Fruit fly (Drosophila melanogaster) whole organism, prepupa: Measurements from ENCODE around the gene CG14624.

Source experiments
- Blimp-1 ChIP-seq: fragments of 200-800 bp; sonication (Bioruptor generic); optimal IDR thresholded peaks from 3 replicates; lab custom pipeline; 2017; ENCODE audit warnings: missing biosample characterization, missing genetic modification characterization, mild to moderate bottlenecking, moderate library complexity, missing genetic modification reagents
- CG10669 ChIP-seq: fragments of 200-800 bp; sonication (Bioruptor generic); optimal IDR thresholded peaks from 3 replicates; lab custom pipeline; 2018; ENCODE audit warnings: missing biosample characterization, mild to moderate bottlenecking, missing genetic modification characterization, moderate library complexity
- CG11294 ChIP-seq: fragments of 200-800 bp; sonication (Bioruptor generic); IDR thresholded peaks from 2 replicates; pipeline ENCODE4 v1.3.6; 2022; ENCODE audit warnings: missing biosample characterization, missing genetic modification characterization
- CG11762 ChIP-seq: fragments of 200-800 bp; sonication (Bioruptor generic); optimal IDR thresholded peaks from 3 replicates; lab custom pipeline; 2016; ENCODE audit warnings: missing biosample characterization, missing genetic modification characterization; ENCODE audit not compliant: insufficient read depth
- CG15336 ChIP-seq: fragments of 200-800 bp; sonication (Bioruptor generic); IDR thresholded peaks from 2 replicates; pipeline ENCODE4 v1.3.6; 2022; ENCODE audit warnings: missing biosample characterization, missing genetic modification characterization
- CG1621 ChIP-seq: fragments of 200-800 bp; sonication (Bioruptor generic); optimal IDR thresholded peaks from 3 replicates; lab custom pipeline; 2018; ENCODE audit warnings: missing biosample characterization, mild to moderate bottlenecking, missing genetic modification characterization
- CG3032 ChIP-seq: fragments of 200-800 bp; optimal IDR thresholded peaks from 2 replicates; lab custom pipeline; 2019; ENCODE audit warnings: missing biosample characterization, mild to moderate bottlenecking, missing genetic modification characterization, moderate library complexity
- CG31627 ChIP-seq: fragments of 200-800 bp; sonication (Bioruptor generic); optimal IDR thresholded peaks from 3 replicates; lab custom pipeline; 2016; ENCODE audit warnings: missing biosample characterization, missing genetic modification characterization
- CG32006 ChIP-seq: fragments of 200-800 bp; sonication (Bioruptor generic); optimal IDR thresholded peaks from 3 replicates; lab custom pipeline; 2017; ENCODE audit warnings: missing biosample characterization, mild to moderate bottlenecking, missing genetic modification characterization
- CG4318 ChIP-seq: fragments of 200-800 bp; sonication (Bioruptor generic); optimal IDR thresholded peaks from 3 replicates; lab custom pipeline; 2017; ENCODE audit warnings: missing biosample characterization, mild to moderate bottlenecking, missing genetic modification characterization
- CG6163 ChIP-seq: fragments of 200-800 bp; sonication (Bioruptor generic); IDR thresholded peaks from 3 replicates; pipeline ENCODE4 v1.3.6; 2022; ENCODE audit warnings: missing biosample characterization, missing genetic modification characterization
- CG6808 ChIP-seq: fragments of 200-800 bp; sonication (Bioruptor generic); optimal IDR thresholded peaks from 3 replicates; lab custom pipeline; 2017; ENCODE audit warnings: missing biosample characterization, missing genetic modification characterization, mild to moderate bottlenecking, moderate library complexity, missing genetic modification reagents
- CG6854 ChIP-seq: fragments of 200-800 bp; sonication (Bioruptor generic); optimal IDR thresholded peaks from 2 replicates; lab custom pipeline; 2017; ENCODE audit warnings: missing biosample characterization, mild to moderate bottlenecking, missing genetic modification characterization
- CG8119 ChIP-seq: fragments of 200-800 bp; sonication (Bioruptor generic); IDR thresholded peaks from 3 replicates; pipeline ENCODE4 v1.3.6; 2022; ENCODE audit warnings: missing biosample characterization, missing genetic modification characterization
- CG8319 ChIP-seq: fragments of 200-800 bp; sonication (Bioruptor generic); optimal IDR thresholded peaks from 3 replicates; lab custom pipeline; 2016; ENCODE audit warnings: missing biosample characterization, missing genetic modification characterization
- CG8632 ChIP-seq: fragments of 200-800 bp; sonication (Bioruptor generic); optimal IDR thresholded peaks from 3 replicates; lab custom pipeline; 2016; ENCODE audit warnings: missing biosample characterization, missing genetic modification characterization
- CG9139 ChIP-seq: fragments of 200-800 bp; sonication (Bioruptor generic); optimal IDR thresholded peaks from 3 replicates; lab custom pipeline; 2017; ENCODE audit warnings: missing biosample characterization, mild to moderate bottlenecking, missing genetic modification characterization
- Eip75B ChIP-seq: fragments of 200-800 bp; sonication (Bioruptor generic); optimal IDR thresholded peaks from 3 replicates; lab custom pipeline; 2016; ENCODE audit warnings: missing biosample characterization, missing genetic modification characterization
- Eip78C ChIP-seq: fragments of 200-800 bp; sonication (Bioruptor generic); peaks from one replicate; lab custom pipeline; 2016; ENCODE audit warnings: missing biosample characterization, missing genetic modification characterization
- Ets21C ChIP-seq: fragments of 200-800 bp; sonication (Bioruptor generic); optimal IDR thresholded peaks from 3 replicates; lab custom pipeline; 2016; ENCODE audit warnings: missing biosample characterization, missing genetic modification characterization
- Ets96B ChIP-seq: fragments of 200-800 bp; optimal IDR thresholded peaks from 2 replicates; lab custom pipeline; 2019; ENCODE audit warnings: missing biosample characterization, mild to moderate bottlenecking, missing genetic modification characterization, moderate library complexity
- Gug ChIP-seq: fragments of 200-800 bp; sonication (Bioruptor generic); IDR thresholded peaks from 2 replicates; pipeline ENCODE4 v1.3.6; 2022; ENCODE audit warnings: missing biosample characterization, missing genetic modification characterization
- Hr4 ChIP-seq: fragments of 200-800 bp; sonication (Bioruptor generic); optimal IDR thresholded peaks from 3 replicates; lab custom pipeline; 2016; ENCODE audit warnings: missing biosample characterization, missing genetic modification characterization
- Lpt ChIP-seq: fragments of 200-800 bp; sonication (Bioruptor generic); optimal IDR thresholded peaks from 3 replicates; lab custom pipeline; 2016; ENCODE audit warnings: missing biosample characterization, missing genetic modification characterization
- OdsH ChIP-seq: fragments of 200-800 bp; sonication (Bioruptor generic); optimal IDR thresholded peaks from 3 replicates; lab custom pipeline; 2016; ENCODE audit warnings: missing biosample characterization, missing genetic modification characterization
- Sox102F ChIP-seq: fragments of 200-800 bp; sonication (Bioruptor generic); optimal IDR thresholded peaks from 2 replicates; lab custom pipeline; 2016; ENCODE audit warnings: missing biosample characterization, mild to moderate bottlenecking, missing genetic modification characterization
- Sox14 ChIP-seq: fragments of 200-800 bp; sonication (Bioruptor generic); optimal IDR thresholded peaks from 3 replicates; lab custom pipeline; 2016; ENCODE audit warnings: missing biosample characterization, missing genetic modification characterization
- acj6 ChIP-seq: fragments of 200-800 bp; sonication (Bioruptor generic); optimal IDR thresholded peaks from 3 replicates; lab custom pipeline; 2016; ENCODE audit warnings: missing biosample characterization, missing genetic modification characterization
- dac ChIP-seq: fragments of 200-800 bp; sonication (Bioruptor generic); optimal IDR thresholded peaks from 2 replicates; lab custom pipeline; 2017; ENCODE audit warnings: missing biosample characterization, mild to moderate bottlenecking, missing genetic modification characterization
- eg ChIP-seq: fragments of 200-800 bp; sonication (Bioruptor generic); IDR thresholded peaks from 3 replicates; pipeline ENCODE4 v1.3.6; 2022; ENCODE audit warnings: missing biosample characterization, missing genetic modification characterization
- fd59A ChIP-seq: fragments of 200-800 bp; sonication (Bioruptor generic); optimal IDR thresholded peaks from 2 replicates; lab custom pipeline; 2017; ENCODE audit warnings: missing biosample characterization, mild to moderate bottlenecking, missing genetic modification characterization, missing genetic modification reagents
- lz ChIP-seq: fragments of 200-800 bp; sonication (Bioruptor generic); optimal IDR thresholded peaks from 3 replicates; lab custom pipeline; 2016; ENCODE audit warnings: missing biosample characterization, missing genetic modification characterization
- pdm3 ChIP-seq: fragments of 200-800 bp; sonication (Bioruptor generic); optimal IDR thresholded peaks from 3 replicates; lab custom pipeline; 2016; ENCODE audit warnings: missing biosample characterization, missing genetic modification characterization
- svp ChIP-seq: fragments of 200-800 bp; sonication (Bioruptor generic); peaks from one replicate; lab custom pipeline; 2016; ENCODE audit warnings: missing biosample characterization, missing genetic modification characterization

The CG14624 gene

dm6 chrX:1180865-1181264 lies 25.7 kb upstream of the CG14624 start (continued):
- no peak for TF ChIP-seq CG11762 (GFP tag; lab: Kevin White, UChicago)
- no peak for TF ChIP-seq CG31627
- no peak for TF ChIP-seq CG8632 (GFP tag; lab: Kevin White, UChicago)
- peak; percentile 22 for TF ChIP-seq CG4318 (GFP tag; lab: Kevin White, UChicago)
- no peak for TF ChIP-seq CG6854 (GFP tag; lab: Kevin White, UChicago)
- TF ChIP-seq Gug (GFP tag; lab: Robert Waterston, UW): no peak
- TF ChIP-seq CG6808: no peak
- no peak for TF ChIP-seq Blimp-1 (GFP tag; lab: Kevin White, UChicago)
- no peak for TF ChIP-seq Ets96B (tag; lab: Kevin White, UChicago)
- no peak for TF ChIP-seq dac
- no peak for TF ChIP-seq Lpt (GFP tag; lab: Kevin White, UChicago)
- TF ChIP-seq fd59A (GFP tag; lab: Kevin White, UChicago): no peak
- no peak for TF ChIP-seq pdm3 (GFP tag; lab: Kevin White, UChicago)

- TF ChIP-seq Eip75B: no peak
- no peak for TF ChIP-seq CG1621
- TF ChIP-seq eg (GFP tag; lab: Robert Waterston, UW): no peak
- peak; percentile 11 for TF ChIP-seq Eip78C (GFP tag; lab: Kevin White, UChicago)
Observed at dm6 chrX:1181320-1181719, 25.2 kb upstream of the CG14624 start, which contains the start of gene CG14627. TSS of gene CG14627 (plus strand) at chrX:1181620.

dm6 chrX:1183742-1184141 lies 22.8 kb upstream of the CG14624 start:
- no peak for TF ChIP-seq OdsH (GFP tag; lab: Kevin White, UChicago)
- peak; percentile 16 for TF ChIP-seq svp (GFP tag; lab: Kevin White, UChicago)

dm6 chrX:1184478-1184877 lies 22.1 kb upstream of the CG14624 start, which contains the start of gene CG14626:
TSS of gene CG14626 (plus strand) at chrX:1184778.
- TF ChIP-seq OdsH (GFP tag; lab: Kevin White, UChicago): no peak
- no peak for TF ChIP-seq CG3032 (tag; lab: Kevin White, UChicago)
- no peak for TF ChIP-seq pdm3 (GFP tag; lab: Kevin White, UChicago)
- no peak for TF ChIP-seq CG10669 (GFP tag; lab: Kevin White, UChicago)
- TF ChIP-seq CG11762 (GFP tag; lab: Kevin White, UChicago): no peak
- no peak for TF ChIP-seq eg (GFP tag; lab: Robert Waterston, UW)
- TF ChIP-seq CG6163: no peak
- TF ChIP-seq lz (GFP tag; lab: Kevin White, UChicago): no peak
- no peak for TF ChIP-seq Sox14 (GFP tag; lab: Kevin White, UChicago)

dm6 chrX:1191008-1191407 lies 15.5 kb upstream of the CG14624 start, which contains the start of gene CG11380:
TSS of gene CG11380 (plus strand) at chrX:1191308.
- TF ChIP-seq dac (no peak), CG8319 (GFP tag; lab: Kevin White, UChicago) (no peak), svp (GFP tag; lab: Kevin White, UChicago) (peak; percentile 47), Sox102F (GFP tag; lab: Kevin White, UChicago) (no peak), CG9139 (GFP tag; lab: Kevin White, UChicago) (no peak)
- TF ChIP-seq, all 60 proteins: peak for 1

dm6 chrX:1197862-1198261 lies 8.7 kb upstream of the CG14624 start:
- TF ChIP-seq Gug (GFP tag; lab: Robert Waterston, UW): peak; percentile 56
- no peak for TF ChIP-seq Sox14 (GFP tag; lab: Kevin White, UChicago)
- peak; percentile 78 for TF ChIP-seq eg (GFP tag; lab: Robert Waterston, UW)
- peak; percentile 85 for TF ChIP-seq CG15336 (GFP tag; lab: Robert Waterston, UW)
- TF ChIP-seq CG11294 (GFP tag; lab: Robert Waterston, UW): 0 out of 2 replicates have a peak, but pooled peaks have one; percentile 25
- TF ChIP-seq Lpt (GFP tag; lab: Kevin White, UChicago): peak; percentile 7
- TF ChIP-seq acj6 (GFP tag; lab: Kevin White, UChicago): no peak
- peak; percentile 47 for TF ChIP-seq CG4318 (GFP tag; lab: Kevin White, UChicago)
- no peak for TF ChIP-seq Ets21C (GFP tag; lab: Kevin White, UChicago)
- peak; percentile 82 for TF ChIP-seq CG8119 (GFP tag; lab: Robert Waterston, UW)
- peak; percentile 19 for TF ChIP-seq Hr4 (GFP tag; lab: Kevin White, UChicago)
- peak; percentile 64 for TF ChIP-seq CG32006 (GFP tag; lab: Kevin White, UChicago)
